Fruit fly (Drosophila melanogaster): ENCODE data around the gene Ran.

Ran gene

DNA sequence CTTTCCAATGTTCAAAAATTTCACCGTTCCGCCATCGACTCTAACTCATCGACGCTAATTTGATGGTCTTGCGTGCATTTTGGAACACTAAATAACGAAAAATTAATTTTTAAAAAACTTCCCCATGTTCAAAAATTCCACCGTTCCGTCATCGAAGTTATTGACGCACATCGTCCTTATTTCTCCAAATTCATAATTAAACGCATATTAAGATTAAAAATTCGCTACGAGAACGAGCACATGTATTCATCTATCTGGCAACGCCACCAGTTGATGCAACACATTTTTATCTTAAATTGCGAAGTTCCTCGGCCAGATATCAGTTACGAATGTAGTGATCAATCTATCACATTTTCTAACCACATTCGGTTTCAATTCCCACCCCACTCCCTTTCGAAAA lies 685 bp upstream of the Ran start, which contains the start of gene Lint-1 (continued):
- peak; percentile 18 for TF ChIP-seq CG2678 (tag; optimal IDR thresholded peaks at IDR 0.05)
- TF ChIP-seq Mes4 (GFP tag; optimal IDR thresholded peaks at IDR 0.05): no peak
- peak; percentile 48 for TF ChIP-seq lilli (GFP tag; optimal IDR thresholded peaks at IDR 0.05)
- TF ChIP-seq CG8944 (GFP tag; optimal IDR thresholded peaks at IDR 0.05): no peak
- TF ChIP-seq Max (GFP tag; optimal IDR thresholded peaks at IDR 0.05): peak; percentile 35
- TF ChIP-seq Xbp1 (GFP tag; optimal IDR thresholded peaks at IDR 0.05): peak; percentile 49
- TF ChIP-seq Med (GFP tag): peak; percentile 74
- TF ChIP-seq Antp (GFP tag; optimal IDR thresholded peaks at IDR 0.05): peak; percentile 14
- TF ChIP-seq lmd (GFP tag; IDR thresholded peaks at IDR 0.05): peak; percentile 20; the same call in 1 of the 2 replicates
- TF ChIP-seq CG4404 (GFP tag; IDR thresholded peaks at IDR 0.05): no peak; the same call in 1 of the 2 replicates
- TF ChIP-seq Dfd (GFP tag; optimal IDR thresholded peaks at IDR 0.05): no peak
- TF ChIP-seq so (GFP tag; IDR thresholded peaks at IDR 0.05): no peak
- TF ChIP-seq disco-r (GFP tag; optimal IDR thresholded peaks at IDR 0.05): no peak
- TF ChIP-seq kah (GFP tag; optimal IDR thresholded peaks at IDR 0.05): no peak
- TF ChIP-seq Opbp (GFP tag; IDR thresholded peaks at IDR 0.05; ENCODE audit: partially characterized antibody): no peak
- no peak for TF ChIP-seq CG31224 (GFP tag; IDR thresholded peaks at IDR 0.05)
- peak; percentile 7 for TF ChIP-seq jumu (GFP tag; optimal IDR thresholded peaks at IDR 0.05)
- peak; percentile 10 for TF ChIP-seq unpg (GFP tag; optimal IDR thresholded peaks at IDR 0.05)
- TF ChIP-seq Optix (GFP tag; IDR thresholded peaks at IDR 0.05): 0 out of 3 replicates have a peak, but pooled peaks have one; percentile 22
- TF ChIP-seq Doc2 (GFP tag; IDR thresholded peaks at IDR 0.05): no peak
- TF ChIP-seq lbe (GFP tag; optimal IDR thresholded peaks at IDR 0.05): no peak
- peak; percentile 28; the same call in 1 of the 2 replicates for TF ChIP-seq Xrp1 (GFP tag; IDR thresholded peaks at IDR 0.05)
- TF ChIP-seq peb (GFP tag; IDR thresholded peaks at IDR 0.05): no peak
- TF ChIP-seq her (GFP tag; optimal IDR thresholded peaks at IDR 0.05): peak; percentile 11
- no peak for TF ChIP-seq CG16815 (GFP tag; optimal IDR thresholded peaks at IDR 0.05)
- TF ChIP-seq Atf-2 (GFP tag; optimal IDR thresholded peaks at IDR 0.05): no peak
- no peak for TF ChIP-seq crc (GFP tag; optimal IDR thresholded peaks at IDR 0.05)
- TF ChIP-seq knrl (GFP tag; IDR thresholded peaks at IDR 0.05; ENCODE audit: partially characterized antibody): peak; percentile 24; the same call in 1 of the 3 replicates
- TF ChIP-seq vvl (GFP tag; IDR thresholded peaks at IDR 0.05): peak; percentile 42; the same call in 1 of the 2 replicates
- no peak for TF ChIP-seq zf30C (GFP tag; optimal IDR thresholded peaks at IDR 0.05)
- no peak for TF ChIP-seq CG1233 (GFP tag; optimal IDR thresholded peaks at IDR 0.05)
- no peak for TF ChIP-seq CG6813 (GFP tag; optimal IDR thresholded peaks at IDR 0.05)
- TF ChIP-seq CG9932 (GFP tag; IDR thresholded peaks at IDR 0.05): peak; percentile 41; the same call in 1 of the 2 replicates
- TF ChIP-seq Mad (GFP tag; optimal IDR thresholded peaks at IDR 0.05): peak; percentile 11
- TF ChIP-seq Ptx1 (GFP tag; IDR thresholded peaks at IDR 0.05): peak; percentile 41; the same call in 1 of the 2 replicates
- no peak for TF ChIP-seq emc (GFP tag; optimal IDR thresholded peaks at IDR 0.05)
- 0 out of 2 replicates have a peak, but pooled peaks have one; percentile 25 for TF ChIP-seq seq (GFP tag; IDR thresholded peaks at IDR 0.05)
- no peak for TF ChIP-seq ttk (GFP tag; IDR thresholded peaks at IDR 0.05)
- peak; percentile 68 for TF ChIP-seq CG30020 (tag; optimal IDR thresholded peaks at IDR 0.05)
- no peak for TF ChIP-seq jigr1 (GFP tag; IDR thresholded peaks at IDR 0.05)
- peak; percentile 33 for TF ChIP-seq Sry-δ (GFP tag; optimal IDR thresholded peaks at IDR 0.05)
- TF ChIP-seq Fer3 (tag; optimal IDR thresholded peaks at IDR 0.05): peak; percentile 2
- TF ChIP-seq PHDP (tag; optimal IDR thresholded peaks at IDR 0.05): no peak
- TF ChIP-seq CG8478 (optimal IDR thresholded peaks at IDR 0.05): no peak
- TF ChIP-seq Sry-β (GFP tag; optimal IDR thresholded peaks at IDR 0.05): no peak
- no peak for TF ChIP-seq jing (GFP tag; optimal IDR thresholded peaks at IDR 0.05)
- TF ChIP-seq E2f2 (GFP tag; IDR thresholded peaks at IDR 0.05): peak; percentile 21; the same call in 1 of the 2 replicates
- no peak for TF ChIP-seq CG12236 (GFP tag; optimal IDR thresholded peaks at IDR 0.05)
- no peak for TF ChIP-seq sens-2 (GFP tag; IDR thresholded peaks at IDR 0.05)
- no peak for TF ChIP-seq CG6654 (GFP tag; optimal IDR thresholded peaks at IDR 0.05)
- no peak for TF ChIP-seq CG12155 (GFP tag; optimal IDR thresholded peaks at IDR 0.05)
- no peak for TF ChIP-seq CG10209 (GFP tag; optimal IDR thresholded peaks at IDR 0.05)

Measured in whole organism, embryonic.